Worm (Caenorhabditis elegans) whole organism, L2 larva: ENCODE data around the gene str-10.

Source experiments
- nhr-21 ChIP-seq: fragments of 150-350 bp; optimal IDR thresholded peaks from 2 replicates; lab custom pipeline; 2014; ENCODE audit warnings: missing biosample characterization, missing genetic modification characterization
- unc-55 ChIP-seq: fragments of 150-350 bp; sonication (generic microtip); optimal IDR thresholded peaks from 3 replicates; lab custom pipeline; 2014; ENCODE audit warnings: missing biosample characterization, missing genetic modification reagents, missing genetic modification characterization
- unc-62 ChIP-seq: fragments of 150-350 bp; optimal IDR thresholded peaks from 2 replicates; lab custom pipeline; 2014; ENCODE audit warnings: missing biosample characterization, missing genetic modification reagents, missing genetic modification characterization

- TF ChIP-seq unc-55 (no peak), unc-62 (GFP tag; lab: Kevin White, UChicago) (no peak), nhr-21 (tag; lab: Kevin White, UChicago) (no peak)
Observed at ce11 chrX:13126420-13126819, 44.0 kb downstream of the str-10 start, which contains the start of gene F17H10.4.
